Worm (Caenorhabditis elegans) whole organism, L3 larva: ENCODE measurements around the gene msp-81.

Source experiments
- R02D3.7 ChIP-seq: fragments of 150-350 bp; optimal IDR thresholded peaks from 2 replicates; lab custom pipeline; 2014; ENCODE audit warnings: missing biosample characterization, missing genetic modification characterization
- aly-2 ChIP-seq: fragments of 150-350 bp; optimal IDR thresholded peaks from 2 replicates; lab custom pipeline; 2014; ENCODE audit warnings: missing biosample characterization, missing genetic modification characterization
- ama-1 ChIP-seq: fragments of 150-350 bp; optimal IDR thresholded peaks from 2 replicates; lab custom pipeline; 2018
- ceh-16 ChIP-seq: sonication (generic microtip); optimal IDR thresholded peaks from 2 replicates; lab custom pipeline; 2017; ENCODE audit warnings: missing biosample characterization, missing genetic modification characterization
- ceh-28 ChIP-seq: fragments of 150-350 bp; optimal IDR thresholded peaks from 2 replicates; lab custom pipeline; 2014; ENCODE audit warnings: missing biosample characterization, missing genetic modification reagents, missing genetic modification characterization
- ceh-82 ChIP-seq: fragments of 150-350 bp; optimal IDR thresholded peaks from 2 replicates; lab custom pipeline; 2014; ENCODE audit warnings: missing biosample characterization, missing genetic modification characterization
- ceh-9 ChIP-seq: sonication (generic microtip); optimal IDR thresholded peaks from 2 replicates; lab custom pipeline; 2018; ENCODE audit warnings: missing biosample characterization, missing genetic modification characterization
- daf-12 ChIP-seq: fragments of 150-350 bp; optimal IDR thresholded peaks from 2 replicates; lab custom pipeline; 2014; ENCODE audit warnings: missing biosample characterization, missing genetic modification reagents, missing genetic modification characterization
- egl-27 ChIP-seq: sonication (generic microtip); optimal IDR thresholded peaks from 4 replicates; lab custom pipeline; 2017; ENCODE audit warnings: missing biosample characterization, missing genetic modification reagents, missing genetic modification characterization
- elt-1 ChIP-seq: fragments of 150-350 bp; optimal IDR thresholded peaks from 2 replicates; lab custom pipeline; 2014; ENCODE audit warnings: missing biosample characterization, missing genetic modification characterization
- elt-2 ChIP-seq: sonication (generic microtip); optimal IDR thresholded peaks from 2 replicates; lab custom pipeline; 2016; ENCODE audit warnings: missing genetic modification reagents, mild to moderate bottlenecking, missing genetic modification characterization, missing compliant biosample characterization
- elt-3 ChIP-seq, 3 experiments: fragments of 150-350 bp in 1 of 3; sonication (generic microtip) in 2 of 3; optimal IDR thresholded peaks; 2 replicates in 2 of 3; 4 replicates in 1 of 3; lab custom pipeline; 2014 to 2017; ENCODE audit warnings: missing biosample characterization in 3 of 3, missing genetic modification characterization in 3 of 3
- eor-1 ChIP-seq, 2 experiments: fragments of 150-350 bp; optimal IDR thresholded peaks; 2 replicates each; lab custom pipeline; 2014 to 2018; ENCODE audit warnings: missing biosample characterization in 2 of 2, missing genetic modification characterization in 2 of 2
- fkh-10 ChIP-seq: sonication (generic microtip); optimal IDR thresholded peaks from 2 replicates; lab custom pipeline; 2017; ENCODE audit warnings: missing biosample characterization, missing genetic modification reagents, missing genetic modification characterization
- fkh-2 ChIP-seq: fragments of 150-350 bp; optimal IDR thresholded peaks from 2 replicates; lab custom pipeline; 2014; ENCODE audit warnings: missing biosample characterization, missing genetic modification reagents, missing genetic modification characterization
- fos-1 ChIP-seq: fragments of 150-350 bp; optimal IDR thresholded peaks from 2 replicates; lab custom pipeline; 2014; ENCODE audit warnings: missing biosample characterization, missing genetic modification characterization
- hmg-11 ChIP-seq: sonication (generic microtip); optimal IDR thresholded peaks from 2 replicates; lab custom pipeline; 2016; ENCODE audit warnings: missing genetic modification characterization, missing compliant biosample characterization
- lin-15B ChIP-seq: fragments of 150-350 bp; optimal IDR thresholded peaks from 2 replicates; lab custom pipeline; 2014; ENCODE audit warnings: missing biosample characterization, missing genetic modification characterization
- lin-39 ChIP-seq: fragments of 150-350 bp; optimal IDR thresholded peaks from 2 replicates; lab custom pipeline; 2018; ENCODE audit warnings: missing biosample characterization, missing genetic modification reagents, missing genetic modification characterization
- lsy-12 ChIP-seq: sonication (generic microtip); optimal IDR thresholded peaks from 2 replicates; lab custom pipeline; 2016; ENCODE audit warnings: mild to moderate bottlenecking, missing genetic modification characterization, missing compliant biosample characterization
- nfya-1 ChIP-seq: sonication (generic microtip); optimal IDR thresholded peaks from 2 replicates; lab custom pipeline; 2017; ENCODE audit warnings: missing genetic modification characterization, mild to moderate bottlenecking, missing compliant biosample characterization, antibody characterized with exemption, moderate library complexity; ENCODE audit not compliant: insufficient read depth
- nhr-11 ChIP-seq: fragments of 150-350 bp; optimal IDR thresholded peaks from 2 replicates; lab custom pipeline; 2014; ENCODE audit warnings: missing biosample characterization, missing genetic modification characterization
- nhr-237 ChIP-seq: fragments of 150-350 bp; optimal IDR thresholded peaks from 2 replicates; lab custom pipeline; 2014; ENCODE audit warnings: missing biosample characterization, missing genetic modification characterization
- nhr-28 ChIP-seq: fragments of 150-350 bp; optimal IDR thresholded peaks from 2 replicates; lab custom pipeline; 2014; ENCODE audit warnings: missing biosample characterization, missing genetic modification characterization
- nhr-43 ChIP-seq: sonication (generic microtip); optimal IDR thresholded peaks from 2 replicates; lab custom pipeline; 2016; ENCODE audit warnings: mild to moderate bottlenecking, missing genetic modification characterization, missing compliant biosample characterization; ENCODE audit not compliant: poor library complexity, severe bottlenecking
- nhr-67 ChIP-seq: fragments of 150-350 bp; optimal IDR thresholded peaks from 2 replicates; lab custom pipeline; 2014; ENCODE audit warnings: missing biosample characterization, missing genetic modification characterization
- nhr-76 ChIP-seq: fragments of 150-350 bp; sonication (generic microtip); optimal IDR thresholded peaks from 5 replicates; lab custom pipeline; 2014; ENCODE audit warnings: missing biosample characterization, missing genetic modification characterization
- nhr-77 ChIP-seq: fragments of 150-350 bp; optimal IDR thresholded peaks from 2 replicates; lab custom pipeline; 2014; ENCODE audit warnings: missing biosample characterization, missing genetic modification characterization
- pha-4 ChIP-seq: fragments of 150-350 bp; optimal IDR thresholded peaks from 2 replicates; lab custom pipeline; 2014; ENCODE audit warnings: missing biosample characterization, missing genetic modification reagents, missing genetic modification characterization
- pqm-1 ChIP-seq: fragments of 150-350 bp; optimal IDR thresholded peaks from 2 replicates; lab custom pipeline; 2017; ENCODE audit warnings: missing biosample characterization, missing genetic modification characterization, inconsistent platforms
- sea-2 ChIP-seq: fragments of 150-350 bp; sonication (generic microtip); optimal IDR thresholded peaks from 4 replicates; lab custom pipeline; 2014; ENCODE audit warnings: missing biosample characterization, missing genetic modification reagents, missing genetic modification characterization
- skn-1 ChIP-seq: fragments of 150-350 bp; optimal IDR thresholded peaks from 2 replicates; lab custom pipeline; 2014; ENCODE audit warnings: missing biosample characterization, missing genetic modification characterization
- snpc-4 ChIP-seq: fragments of 150-350 bp; optimal IDR thresholded peaks from 2 replicates; lab custom pipeline; 2014; ENCODE audit warnings: missing biosample characterization, missing genetic modification characterization
- unc-39 ChIP-seq: sonication (generic microtip); optimal IDR thresholded peaks from 4 replicates; lab custom pipeline; 2017; ENCODE audit warnings: missing biosample characterization, missing genetic modification characterization
- unc-62 ChIP-seq: fragments of 150-350 bp; sonication (generic microtip); optimal IDR thresholded peaks from 4 replicates; lab custom pipeline; 2014; ENCODE audit warnings: missing biosample characterization, missing genetic modification reagents, missing genetic modification characterization
- zag-1 ChIP-seq: fragments of 150-350 bp; optimal IDR thresholded peaks from 2 replicates; lab custom pipeline; 2014; ENCODE audit warnings: missing biosample characterization, missing genetic modification characterization
- ztf-11 ChIP-seq: fragments of 150-350 bp; optimal IDR thresholded peaks from 2 replicates; lab custom pipeline; 2014; ENCODE audit warnings: missing biosample characterization, missing genetic modification characterization
- ztf-4 ChIP-seq: fragments of 150-350 bp; optimal IDR thresholded peaks from 2 replicates; lab custom pipeline; 2014; ENCODE audit warnings: missing biosample characterization, missing genetic modification characterization

msp-81 gene

DNA sequence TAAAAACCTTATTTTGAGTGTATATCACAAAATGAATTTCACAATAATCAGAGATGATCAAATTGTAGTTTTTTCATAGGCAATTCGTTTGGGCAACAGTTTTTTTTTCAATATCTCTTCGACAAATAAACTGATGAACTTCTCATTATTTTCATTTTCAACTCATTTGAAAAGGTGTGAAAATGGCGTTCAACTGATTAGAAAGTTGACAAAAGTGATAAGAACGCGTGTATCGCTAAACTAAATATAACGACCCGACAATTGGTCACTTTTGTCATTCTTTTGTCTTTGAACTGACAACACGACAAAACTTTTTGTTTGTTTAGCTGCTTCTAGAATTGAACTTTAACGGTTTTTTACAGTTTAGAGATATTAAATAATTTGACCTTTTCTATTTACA, 18.7 kb upstream of the msp-81 start:
- TF ChIP-seq ceh-9 (tag; lab: Kevin White, UChicago) (no peak), pha-4 (peak; percentile 73), unc-62 (no peak), nhr-67 (no peak), elt-2 (tag; lab: Kevin White, UChicago) (peak; percentile 64), zag-1 (no peak), nhr-76 (no peak), unc-39 (tag; lab: Kevin White, UChicago) (no peak), pqm-1 (peak; percentile 39), ceh-82 (tag; lab: Kevin White, UChicago) (no peak), elt-1 (tag; lab: Kevin White, UChicago) (no peak), fkh-10 (GFP tag; lab: Kevin White, UChicago) (no peak)

DNA sequence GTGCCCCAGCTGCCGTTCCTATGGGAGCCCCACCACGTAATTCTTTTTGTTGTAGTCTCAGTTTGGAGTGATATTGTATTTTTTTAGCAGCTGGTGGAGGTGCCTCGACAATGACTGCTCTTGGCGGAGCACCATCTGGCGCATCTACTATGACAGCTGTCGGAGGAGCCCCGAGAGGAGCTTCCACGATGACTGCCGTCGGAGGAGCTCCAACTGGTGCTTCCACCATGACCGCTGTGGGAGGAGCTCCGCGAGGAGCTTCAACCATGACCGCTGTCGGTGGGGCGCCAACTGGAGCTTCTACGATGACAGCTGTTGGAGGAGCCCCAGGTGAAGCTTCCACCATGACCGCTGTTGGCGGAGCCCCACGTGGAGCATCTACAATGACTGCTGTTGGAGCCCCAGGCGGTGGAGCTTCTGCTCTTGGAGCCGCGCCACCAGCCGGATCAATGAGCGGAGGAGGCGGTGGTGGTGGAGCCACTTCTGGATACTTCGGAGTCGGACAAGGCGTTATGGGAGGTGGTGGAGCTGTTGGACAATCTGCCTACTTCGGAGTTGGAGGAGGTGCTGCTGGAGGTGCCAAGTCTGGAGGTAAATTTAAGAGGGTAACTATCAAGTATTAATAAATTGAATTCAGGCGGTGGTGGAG, 16.7 kb upstream of the msp-81 start:
- TF ChIP-seq lin-39 (tag; lab: Kevin White, UChicago), result no peak
- TF ChIP-seq egl-27 (tag; lab: Kevin White, UChicago), result no peak
- TF ChIP-seq nhr-237, result no peak
- no peak for TF ChIP-seq fos-1 (tag; lab: Kevin White, UChicago)
- TF ChIP-seq pqm-1, result no peak
- no peak for TF ChIP-seq aly-2 (tag; lab: Kevin White, UChicago)
- no peak for TF ChIP-seq nhr-67
- TF ChIP-seq elt-1 (tag; lab: Kevin White, UChicago), result no peak
- no peak for TF ChIP-seq nfya-1 (tag; lab: Kevin White, UChicago)
- no peak for TF ChIP-seq ceh-16 (tag; lab: Kevin White, UChicago)
- TF ChIP-seq lin-15B, result no peak

DNA sequence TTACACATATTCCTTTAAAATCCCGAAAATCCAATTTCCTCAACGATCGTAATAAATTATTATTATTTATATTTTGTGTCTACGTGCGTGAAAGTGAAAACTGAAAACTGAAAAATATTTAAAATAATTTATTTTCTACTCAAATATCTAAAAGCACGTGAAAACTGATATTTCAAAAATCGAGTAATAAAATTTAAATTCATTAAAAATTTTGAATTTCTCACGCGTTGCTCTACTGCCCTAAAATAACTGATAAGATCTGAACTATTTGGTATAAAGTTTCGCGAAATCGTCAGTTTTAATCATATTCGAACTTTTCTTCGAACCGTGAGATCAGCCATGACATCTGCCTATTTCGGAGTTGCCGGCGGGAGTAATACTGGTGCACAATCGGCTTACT, 16.0 kb upstream of the msp-81 start, which contains the start of gene ssq-1:
Gene ssq-1 (plus strand): TSS at position 301 of the 400 bp plus-strand sequence.
- TF ChIP-seq pqm-1, result no peak
- no peak for TF ChIP-seq lin-39 (tag; lab: Kevin White, UChicago)
- TF ChIP-seq lsy-12 (tag; lab: Kevin White, UChicago), result no peak
- no peak for TF ChIP-seq egl-27 (tag; lab: Kevin White, UChicago)
- TF ChIP-seq sea-2, result no peak
- no peak for TF ChIP-seq ceh-82 (tag; lab: Kevin White, UChicago)
- TF ChIP-seq fkh-2, result no peak

DNA sequence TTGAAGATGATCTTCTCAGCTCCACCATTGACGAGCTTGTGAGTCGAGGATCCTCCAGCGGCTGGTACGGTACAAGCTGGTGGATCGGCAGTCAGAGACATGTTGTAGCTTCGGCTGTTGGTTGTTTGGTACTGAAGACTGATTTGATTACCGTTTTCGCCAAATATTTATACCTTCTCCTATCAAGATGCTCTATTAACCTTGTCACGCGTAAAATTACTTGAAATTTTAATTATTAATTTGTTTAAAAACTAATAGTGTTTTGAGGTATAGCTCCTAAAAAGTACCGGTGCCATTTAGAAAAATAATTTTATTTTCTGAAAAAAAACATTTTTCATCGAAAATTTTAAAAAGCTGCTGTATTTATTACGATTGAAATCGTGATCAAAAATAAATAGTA, 14.7 kb upstream of the msp-81 start, which contains the start of gene ssp-10:
Gene ssp-10 (minus strand): TSS at position 101 of the 400 bp plus-strand sequence.
- no peak for TF ChIP-seq nhr-28 (tag; lab: Kevin White, UChicago)
- TF ChIP-seq nfya-1 (tag; lab: Kevin White, UChicago), result no peak
- no peak for TF ChIP-seq unc-62
- TF ChIP-seq snpc-4 (tag; lab: Kevin White, UChicago), result no peak
- no peak for TF ChIP-seq eor-1 (tag; optimal IDR thresholded peaks at IDR 0.05; lab: Kevin White, UChicago)
- no peak for TF ChIP-seq elt-3 (tag; optimal IDR thresholded peaks at IDR 0.05; lab: Kevin White, UChicago)
- no peak for TF ChIP-seq hmg-11 (tag; lab: Kevin White, UChicago)
- TF ChIP-seq zag-1, result no peak
- no peak for TF ChIP-seq daf-12 (tag; lab: Kevin White, UChicago)
- TF ChIP-seq nhr-11 (tag; lab: Kevin White, UChicago), result no peak
- no peak for TF ChIP-seq ztf-11
- TF ChIP-seq elt-2 (tag; lab: Kevin White, UChicago), result no peak
- no peak for TF ChIP-seq nhr-43 (tag; lab: Kevin White, UChicago)
- no peak for TF ChIP-seq ceh-82 (tag; lab: Kevin White, UChicago)
- no peak for TF ChIP-seq fkh-10 (GFP tag; lab: Kevin White, UChicago)
- TF ChIP-seq ztf-4 (tag; lab: Kevin White, UChicago), result no peak
- TF ChIP-seq ama-1 (lab: Kevin White, UChicago), result no peak
- TF ChIP-seq, all 47 proteins: peak for 0

DNA sequence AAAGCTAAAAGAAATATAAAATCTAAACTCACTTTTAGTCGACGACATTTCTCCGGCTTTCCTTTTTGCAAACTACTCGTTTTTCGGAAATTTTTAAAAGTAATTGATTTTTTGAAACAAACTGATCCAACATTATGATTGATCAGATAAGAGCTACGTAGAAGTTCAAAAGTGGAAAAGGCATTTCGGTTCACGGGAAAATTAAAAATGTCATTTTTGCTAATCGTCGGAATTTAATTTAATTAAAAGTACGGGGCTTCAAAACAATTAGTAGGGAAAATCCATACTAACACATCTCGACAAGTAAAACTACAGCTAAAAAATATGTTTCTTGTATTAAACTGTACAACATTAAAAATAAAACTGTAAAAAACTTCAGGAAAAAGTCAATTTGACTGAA, 13.4 kb upstream of the msp-81 start, which contains the start of gene K07F5.8:
Gene K07F5.8 (minus strand): TSS at position 101 of the 400 bp plus-strand sequence.
- no peak for TF ChIP-seq zag-1
- no peak for TF ChIP-seq egl-27 (tag; lab: Kevin White, UChicago)
- no peak for TF ChIP-seq ztf-11
- TF ChIP-seq R02D3.7 (tag; lab: Kevin White, UChicago), result no peak
- TF ChIP-seq eor-1 (tag; optimal IDR thresholded peaks at IDR 0.05; lab: Kevin White, UChicago), result no peak
- TF ChIP-seq nhr-77 (tag; lab: Kevin White, UChicago), result no peak
- no peak for TF ChIP-seq skn-1 (tag; lab: Kevin White, UChicago)
- TF ChIP-seq pqm-1, result no peak
- no peak for TF ChIP-seq ceh-28
- TF ChIP-seq ama-1 (lab: Kevin White, UChicago), result no peak
- TF ChIP-seq unc-62, result no peak
- TF ChIP-seq fkh-2, result no peak
- TF ChIP-seq ztf-4 (tag; lab: Kevin White, UChicago), result no peak
